Fruit fly (Drosophila melanogaster): Measurements from ENCODE around the gene Ctl2.
A peak's percentile ranks its signal among the peaks of the same experiment; 100 is the strongest.

The Ctl2 gene

DNA sequence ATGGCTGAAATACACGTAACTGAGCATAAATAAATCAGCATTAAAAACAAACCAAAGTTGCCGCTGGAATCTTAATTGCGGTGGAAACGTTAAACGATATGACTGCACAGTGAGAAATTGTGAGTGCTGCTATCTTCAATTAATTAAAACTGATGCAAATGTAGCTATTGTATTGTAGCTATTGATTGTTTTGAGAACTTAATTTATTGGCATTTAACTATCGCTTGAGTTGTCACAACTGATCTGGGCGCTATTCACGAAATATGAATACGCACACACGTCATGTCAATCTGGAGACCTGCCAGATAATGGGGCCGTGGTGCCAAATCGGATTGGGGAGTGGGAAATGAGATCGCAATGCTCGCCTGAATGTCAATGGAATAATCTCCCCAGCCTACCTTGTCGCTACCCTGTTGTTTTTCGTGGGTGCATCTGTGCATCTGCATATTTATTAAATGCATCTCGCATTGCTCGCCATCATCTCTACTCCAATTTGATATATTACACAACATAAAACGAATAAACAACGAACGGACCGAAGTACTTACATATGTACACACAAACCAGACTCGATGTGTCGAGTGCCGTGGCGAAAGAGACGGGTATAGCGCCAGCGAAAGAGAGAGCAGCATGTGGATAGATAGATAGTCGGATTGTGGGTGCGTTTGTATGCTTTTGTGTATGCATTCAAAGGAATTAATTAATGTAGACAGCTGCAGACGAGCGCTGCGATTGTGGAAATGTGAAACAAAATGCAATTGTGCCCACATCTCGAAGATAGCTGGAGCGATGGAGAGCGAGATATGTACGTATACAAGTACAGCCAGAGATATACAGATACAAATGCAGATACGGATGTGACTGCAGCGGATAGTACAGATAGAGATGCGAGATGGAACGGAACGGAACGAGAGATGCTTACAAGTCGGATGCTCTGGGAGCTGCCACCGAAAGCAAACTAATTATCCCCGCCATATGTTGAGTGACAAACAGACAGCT is 39.4 kb upstream of the Ctl2 start (continued):
- no peak for TF ChIP-seq prd (optimal IDR thresholded peaks at IDR 0.05)
- no peak for TF ChIP-seq prd (GFP tag; IDR thresholded peaks at IDR 0.05)
- TF ChIP-seq ATbp (GFP tag; optimal IDR thresholded peaks at IDR 0.05): peak; percentile 70
- no peak for TF ChIP-seq CG8765 (GFP tag; IDR thresholded peaks at IDR 0.05)
- peak; percentile 5 for TF ChIP-seq pros (GFP tag; optimal IDR thresholded peaks at IDR 0.05)
- peak; percentile 55 for TF ChIP-seq wek (GFP tag; optimal IDR thresholded peaks at IDR 0.05)
- no peak for TF ChIP-seq CG18011 (GFP tag; optimal IDR thresholded peaks at IDR 0.05)
- TF ChIP-seq gcm (GFP tag; optimal IDR thresholded peaks at IDR 0.05): peak; percentile 41
- no peak for TF ChIP-seq CG16779 (GFP tag; IDR thresholded peaks at IDR 0.05)
- TF ChIP-seq CG32767 (GFP tag; IDR thresholded peaks at IDR 0.05): peak; percentile 63; the same call in 1 of the 2 replicates
- no peak for TF ChIP-seq stc (GFP tag; IDR thresholded peaks at IDR 0.05)
- peak; percentile 38 for TF ChIP-seq CG2875 (GFP tag; optimal IDR thresholded peaks at IDR 0.05)
- no peak for TF ChIP-seq BtbVII (GFP tag; optimal IDR thresholded peaks at IDR 0.05)
- TF ChIP-seq Ravus (GFP tag; IDR thresholded peaks at IDR 0.05): no peak
- TF ChIP-seq HLH54F (GFP tag; optimal IDR thresholded peaks at IDR 0.05): no peak
- no peak for TF ChIP-seq CG14014 (GFP tag; IDR thresholded peaks at IDR 0.05)
- peak; percentile 21 for TF ChIP-seq Lhr (GFP tag; optimal IDR thresholded peaks at IDR 0.05)
- TF ChIP-seq CG1603 (tag; optimal IDR thresholded peaks at IDR 0.05): peak; percentile 30
- TF ChIP-seq chn (GFP tag; optimal IDR thresholded peaks at IDR 0.05): no peak
- no peak for TF ChIP-seq pho (GFP tag; optimal IDR thresholded peaks at IDR 0.05)
- no peak for TF ChIP-seq CG6689 (GFP tag; IDR thresholded peaks at IDR 0.05)
- TF ChIP-seq Lpt (GFP tag; optimal IDR thresholded peaks at IDR 0.05): no peak
- peak; percentile 76 for TF ChIP-seq CG15479 (GFP tag; optimal IDR thresholded peaks at IDR 0.05)
- no peak for TF ChIP-seq Ets65A (GFP tag)
- TF ChIP-seq CG17328 (GFP tag; IDR thresholded peaks at IDR 0.05): no peak
- TF ChIP-seq row (GFP tag; IDR thresholded peaks at IDR 0.05): 0 out of 3 replicates have a peak, but pooled peaks have one; percentile 8
- TF ChIP-seq CoRest (tag; optimal IDR thresholded peaks at IDR 0.05): no peak
- no peak for TF ChIP-seq Fer1 (GFP tag; optimal IDR thresholded peaks at IDR 0.05)
- no peak for TF ChIP-seq Dp (GFP tag; optimal IDR thresholded peaks at IDR 0.05)
- no peak for TF ChIP-seq fd96Cb (tag; optimal IDR thresholded peaks at IDR 0.05)
- no peak for TF ChIP-seq CG43689 (GFP tag; IDR thresholded peaks at IDR 0.05)
- TF ChIP-seq CG6813 (GFP tag; optimal IDR thresholded peaks at IDR 0.05): peak; percentile 44
- TF ChIP-seq CG10654 (GFP tag; optimal IDR thresholded peaks at IDR 0.05): no peak
- no peak for TF ChIP-seq hb (GFP tag; IDR thresholded peaks at IDR 0.05; ENCODE audit: partially characterized antibody)
- TF ChIP-seq da (GFP tag; optimal IDR thresholded peaks at IDR 0.05): no peak
- no peak for TF ChIP-seq HmgZ (tag; optimal IDR thresholded peaks at IDR 0.05)
- TF ChIP-seq CG1529 (GFP tag; optimal IDR thresholded peaks at IDR 0.05): peak; percentile 47
- peak; percentile 14 for TF ChIP-seq dmrt99B (tag; optimal IDR thresholded peaks at IDR 0.05)
- TF ChIP-seq ap (GFP tag; IDR thresholded peaks at IDR 0.05): no peak
- no peak for TF ChIP-seq gsb (GFP tag; IDR thresholded peaks at IDR 0.05)
- no peak for TF ChIP-seq GATAe (GFP tag; conservative IDR thresholded peaks at IDR 0.05)
- TF ChIP-seq Gug (GFP tag; IDR thresholded peaks at IDR 0.05): no peak
- no peak for TF ChIP-seq slou (GFP tag; optimal IDR thresholded peaks at IDR 0.05)
- no peak for TF ChIP-seq CG34422 (GFP tag; IDR thresholded peaks at IDR 0.05)
- 0 out of 3 replicates have a peak, but pooled peaks have one; percentile 38 for TF ChIP-seq so (GFP tag; IDR thresholded peaks at IDR 0.05)
- TF ChIP-seq tgo (GFP tag; IDR thresholded peaks at IDR 0.05): no peak
- no peak for TF ChIP-seq CG11723 (GFP tag; optimal IDR thresholded peaks at IDR 0.05)
- TF ChIP-seq Stat92E (GFP tag; optimal IDR thresholded peaks at IDR 0.05): peak in 1 of 3 experiments; percentile 36
- peak; percentile 14 for TF ChIP-seq HHEX (GFP tag; optimal IDR thresholded peaks at IDR 0.05)
